Fruit fly (Drosophila melanogaster): ENCODE measurements around the gene Lgr1.

DNA sequence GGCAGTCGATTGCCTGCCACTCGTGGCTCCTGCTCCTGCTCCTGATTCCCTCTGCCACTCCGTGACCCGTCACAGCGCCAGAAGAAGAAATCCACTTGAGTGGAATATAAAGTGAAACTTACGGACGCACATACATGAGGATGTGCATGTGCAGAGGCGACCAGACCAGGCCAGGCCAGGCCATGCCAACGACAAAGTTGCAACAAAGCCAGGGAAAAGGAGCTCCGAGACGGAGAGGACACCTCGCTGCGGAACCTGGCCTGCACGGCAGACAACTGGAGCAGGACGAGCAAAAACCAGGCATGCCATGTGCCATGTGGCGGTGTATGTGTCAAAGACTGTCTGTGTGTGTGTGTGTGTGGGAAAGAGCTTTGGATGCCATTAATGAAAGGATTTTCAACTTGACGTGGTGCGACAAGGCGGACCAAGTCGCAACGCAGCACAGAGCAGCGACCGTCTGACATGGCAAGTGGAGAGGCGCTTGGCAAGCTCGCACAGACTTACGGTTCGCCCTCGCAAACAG is 15.9 kb upstream of the Lgr1 start:
- no peak for TF ChIP-seq CG7045 (GFP tag; optimal IDR thresholded peaks at IDR 0.05)
- TF ChIP-seq Crg-1 (GFP tag; optimal IDR thresholded peaks at IDR 0.05): no peak
- TF ChIP-seq CG7101 (tag; optimal IDR thresholded peaks at IDR 0.05): no peak
- no peak for TF ChIP-seq CG14711 (tag; optimal IDR thresholded peaks at IDR 0.05)
- no peak for TF ChIP-seq Hr96 (GFP tag; optimal IDR thresholded peaks at IDR 0.05)
- no peak for TF ChIP-seq Mnt (GFP tag; optimal IDR thresholded peaks at IDR 0.05)
- TF ChIP-seq ovo (GFP tag; optimal IDR thresholded peaks at IDR 0.05): no peak
- TF ChIP-seq CG11617 (GFP tag; optimal IDR thresholded peaks at IDR 0.05): no peak
- no peak for TF ChIP-seq toe (GFP tag; optimal IDR thresholded peaks at IDR 0.05)

Data from whole organism, adult.